Worm (Caenorhabditis elegans) whole organism, L3 larva: Measurements from ENCODE around the gene meg-2.

Experiments used
- ama-1 ChIP-seq: fragments of 150-350 bp; optimal IDR thresholded peaks from 2 replicates; lab custom pipeline; 2018
- ceh-16 ChIP-seq: sonication (generic microtip); optimal IDR thresholded peaks from 2 replicates; lab custom pipeline; 2017; ENCODE audit warnings: missing biosample characterization, missing genetic modification characterization
- daf-12 ChIP-seq: fragments of 150-350 bp; optimal IDR thresholded peaks from 2 replicates; lab custom pipeline; 2014; ENCODE audit warnings: missing biosample characterization, missing genetic modification reagents, missing genetic modification characterization
- egl-27 ChIP-seq: sonication (generic microtip); optimal IDR thresholded peaks from 4 replicates; lab custom pipeline; 2017; ENCODE audit warnings: missing biosample characterization, missing genetic modification reagents, missing genetic modification characterization
- fos-1 ChIP-seq: fragments of 150-350 bp; optimal IDR thresholded peaks from 2 replicates; lab custom pipeline; 2014; ENCODE audit warnings: missing biosample characterization, missing genetic modification characterization
- mdl-1 ChIP-seq: fragments of 150-350 bp; optimal IDR thresholded peaks from 2 replicates; lab custom pipeline; 2014; ENCODE audit warnings: missing biosample characterization, missing genetic modification characterization
- nhr-11 ChIP-seq: fragments of 150-350 bp; optimal IDR thresholded peaks from 2 replicates; lab custom pipeline; 2014; ENCODE audit warnings: missing biosample characterization, missing genetic modification characterization
- nhr-237 ChIP-seq: fragments of 150-350 bp; optimal IDR thresholded peaks from 2 replicates; lab custom pipeline; 2014; ENCODE audit warnings: missing biosample characterization, missing genetic modification characterization
- nhr-25 ChIP-seq: sonication (generic microtip); optimal IDR thresholded peaks from 2 replicates; lab custom pipeline; 2017; ENCODE audit warnings: missing biosample characterization, missing genetic modification characterization
- nhr-67 ChIP-seq: fragments of 150-350 bp; optimal IDR thresholded peaks from 2 replicates; lab custom pipeline; 2014; ENCODE audit warnings: missing biosample characterization, missing genetic modification characterization
- nhr-76 ChIP-seq: fragments of 150-350 bp; sonication (generic microtip); optimal IDR thresholded peaks from 5 replicates; lab custom pipeline; 2014; ENCODE audit warnings: missing biosample characterization, missing genetic modification characterization
- pha-4 ChIP-seq: fragments of 150-350 bp; optimal IDR thresholded peaks from 2 replicates; lab custom pipeline; 2014; ENCODE audit warnings: missing biosample characterization, missing genetic modification reagents, missing genetic modification characterization
- snpc-4 ChIP-seq: fragments of 150-350 bp; optimal IDR thresholded peaks from 2 replicates; lab custom pipeline; 2014; ENCODE audit warnings: missing biosample characterization, missing genetic modification characterization

ce11 chrX:13903769-13904168 lies 22.2 kb downstream of the meg-2 start:
- TF ChIP-seq ama-1 (no peak), snpc-4 (tag; lab: Kevin White, UChicago) (no peak), nhr-237 (tag; lab: Kevin White, UChicago) (no peak), nhr-11 (tag; lab: Kevin White, UChicago) (no peak), mdl-1 (tag; lab: Kevin White, UChicago) (no peak), fos-1 (tag; lab: Kevin White, UChicago) (no peak), nhr-25 (tag; lab: Kevin White, UChicago) (no peak), daf-12 (no peak), nhr-67 (tag; lab: Kevin White, UChicago) (no peak), egl-27 (no peak), pha-4 (tag; lab: Kevin White, UChicago) (no peak), ceh-16 (tag; lab: Kevin White, UChicago) (no peak), nhr-76 (tag; lab: Kevin White, UChicago) (no peak)
